Fruit fly (Drosophila melanogaster) whole organism, embryonic: ENCODE results near the gene Cdc14.

Experiments
- Abd-B ChIP-seq: fragments of 200-800 bp; sonication (Bioruptor generic); optimal IDR thresholded peaks from 2 replicates; lab custom pipeline; 2018; ENCODE audit warnings: missing biosample characterization, mild to moderate bottlenecking, missing genetic modification characterization, moderate library complexity
- CG1024 ChIP-seq: fragments of 200-800 bp; sonication (Bioruptor generic); IDR thresholded peaks from 2 replicates; pipeline ENCODE4 v1.3.6; 2022; ENCODE audit warnings: missing biosample characterization, missing genetic modification characterization
- CG12071 ChIP-seq: fragments of 200-800 bp; sonication (Bioruptor generic); optimal IDR thresholded peaks from 3 replicates; lab custom pipeline; 2018; ENCODE audit warnings: missing biosample characterization, mild to moderate bottlenecking, missing genetic modification characterization
- CG12769 ChIP-seq: fragments of 200-800 bp; sonication (Bioruptor generic); optimal IDR thresholded peaks from 2 replicates; lab custom pipeline; 2019; ENCODE audit warnings: missing biosample characterization, mild to moderate bottlenecking, missing genetic modification characterization, moderate library complexity
- CG13123 ChIP-seq: fragments of 200-800 bp; sonication (Bioruptor generic); optimal IDR thresholded peaks from 2 replicates; lab custom pipeline; 2016; ENCODE audit warnings: missing biosample characterization, missing genetic modification characterization
- CG17361 ChIP-seq: fragments of 200-800 bp; sonication (Bioruptor generic); IDR thresholded peaks from 3 replicates; pipeline ENCODE4 v1.3.6; 2022; ENCODE audit warnings: missing biosample characterization, missing genetic modification characterization
- CG17612 ChIP-seq: fragments of 200-800 bp; sonication (Bioruptor generic); IDR thresholded peaks from 2 replicates; pipeline ENCODE4 v1.3.6; 2022; ENCODE audit warnings: missing biosample characterization, missing genetic modification characterization
- CG18476 ChIP-seq: fragments of 200-800 bp; sonication (Bioruptor generic); optimal IDR thresholded peaks from 2 replicates; lab custom pipeline; 2016; ENCODE audit warnings: missing biosample characterization, mild to moderate bottlenecking, missing genetic modification characterization
- CG2678 ChIP-seq: fragments of 200-800 bp; sonication (Bioruptor generic); optimal IDR thresholded peaks from 3 replicates; lab custom pipeline; 2019; ENCODE audit warnings: missing biosample characterization, mild to moderate bottlenecking, missing genetic modification characterization, moderate library complexity
- CG2889 ChIP-seq: fragments of 200-800 bp; sonication (Bioruptor generic); IDR thresholded peaks from 3 replicates; pipeline ENCODE4 v1.3.6; 2022; ENCODE audit warnings: missing biosample characterization, missing genetic modification characterization
- CG32532 ChIP-seq: fragments of 200-800 bp; sonication (Bioruptor generic); IDR thresholded peaks from 2 replicates; pipeline ENCODE4 v1.3.6; 2022; ENCODE audit warnings: missing biosample characterization, missing genetic modification characterization
- CG3281 ChIP-seq: fragments of 200-800 bp; sonication (Bioruptor generic); optimal IDR thresholded peaks from 3 replicates; lab custom pipeline; 2017; ENCODE audit warnings: missing biosample characterization, mild to moderate bottlenecking, missing genetic modification characterization
- CG3838 ChIP-seq: fragments of 200-800 bp; sonication (Bioruptor generic); optimal IDR thresholded peaks from 3 replicates; lab custom pipeline; 2016; ENCODE audit warnings: missing biosample characterization, missing genetic modification characterization
- CG4328 ChIP-seq: fragments of 200-800 bp; sonication (Bioruptor generic); optimal IDR thresholded peaks from 3 replicates; lab custom pipeline; 2017; ENCODE audit warnings: missing biosample characterization, missing genetic modification reagents, missing genetic modification characterization
- CG4360 ChIP-seq: fragments of 200-800 bp; sonication (Bioruptor generic); IDR thresholded peaks from 2 replicates; pipeline ENCODE4 v1.3.6; 2022; ENCODE audit warnings: missing biosample characterization, missing genetic modification characterization
- CG6272 ChIP-seq: fragments of 200-800 bp; sonication (Bioruptor generic); IDR thresholded peaks from 2 replicates; pipeline ENCODE4 v1.3.6; 2022; ENCODE audit warnings: missing biosample characterization, missing genetic modification characterization
- CG6765 ChIP-seq: fragments of 200-800 bp; sonication (Bioruptor generic); optimal IDR thresholded peaks from 3 replicates; lab custom pipeline; 2017; ENCODE audit warnings: missing biosample characterization, mild to moderate bottlenecking, missing genetic modification characterization
- CG7372 ChIP-seq: fragments of 200-800 bp; sonication (Bioruptor generic); IDR thresholded peaks from 2 replicates; pipeline ENCODE4 v1.3.6; 2022; ENCODE audit warnings: missing biosample characterization, missing genetic modification characterization
- CG8281 ChIP-seq: fragments of 200-800 bp; sonication (Bioruptor generic); optimal IDR thresholded peaks from 2 replicates; lab custom pipeline; 2018; ENCODE audit warnings: missing biosample characterization, mild to moderate bottlenecking, missing genetic modification characterization, moderate library complexity
- CkIIα-i1 ChIP-seq: fragments of 200-800 bp; sonication (Bioruptor generic); IDR thresholded peaks from 2 replicates; pipeline ENCODE4 v1.3.6; 2022; ENCODE audit warnings: missing biosample characterization, missing genetic modification characterization
- D ChIP-seq, 2 experiments: fragments of 200-800 bp in 1 of 2; fragments of >200 bp in 1 of 2; sonication (Bioruptor generic) in 1 of 2; optimal IDR thresholded peaks; 2 replicates in 1 of 2; 3 replicates in 1 of 2; lab custom pipeline; 2017; ENCODE audit warnings: mild to moderate bottlenecking in 1 of 2, missing biosample characterization in 1 of 2, missing genetic modification characterization in 1 of 2, missing genetic modification reagents in 1 of 2
- Elba2 ChIP-seq: fragments of 200-800 bp; sonication (Bioruptor generic); optimal IDR thresholded peaks from 3 replicates; lab custom pipeline; 2016; ENCODE audit warnings: missing biosample characterization, missing genetic modification characterization
- HLH4C ChIP-seq: fragments of 200-800 bp; sonication (Bioruptor generic); IDR thresholded peaks from 3 replicates; pipeline ENCODE4 v1.3.6; 2022; ENCODE audit warnings: missing biosample characterization, missing genetic modification characterization; ENCODE audit not compliant: partially characterized antibody
- Hmx ChIP-seq: fragments of 200-800 bp; sonication (Bioruptor generic); optimal IDR thresholded peaks from 2 replicates; lab custom pipeline; 2016; ENCODE audit warnings: missing biosample characterization, missing genetic modification characterization
- Hr78 ChIP-seq, 2 experiments: fragments of 200-800 bp in 1 of 2; fragments of >200 bp in 1 of 2; sonication (Bioruptor generic) in 1 of 2; optimal IDR thresholded peaks; 2 replicates each; lab custom pipeline; 2017 to 2019; ENCODE audit warnings: missing biosample characterization in 2 of 2, missing genetic modification characterization in 2 of 2, mild to moderate bottlenecking in 1 of 2, moderate library complexity in 1 of 2
- Lhr ChIP-seq: fragments of 200-800 bp; sonication (Bioruptor generic); optimal IDR thresholded peaks from 3 replicates; lab custom pipeline; 2017; ENCODE audit warnings: mild to moderate bottlenecking, missing biosample characterization, missing genetic modification reagents, missing genetic modification characterization
- MTF-1 ChIP-seq: fragments of 200-800 bp; sonication (Bioruptor generic); optimal IDR thresholded peaks from 2 replicates; lab custom pipeline; 2018; ENCODE audit warnings: missing biosample characterization, mild to moderate bottlenecking, missing genetic modification characterization, borderline replicate concordance
- Med ChIP-seq: fragments of 200-800 bp; sonication (Bioruptor generic); peaks from one replicate; lab custom pipeline; 2016; ENCODE audit warnings: missing biosample characterization, missing genetic modification characterization, mild to moderate bottlenecking, inconsistent platforms, moderate library complexity
- Myb ChIP-seq: fragments of 200-800 bp; sonication (Bioruptor generic); optimal IDR thresholded peaks from 2 replicates; lab custom pipeline; 2016; ENCODE audit warnings: missing biosample characterization, missing genetic modification characterization
- Nf-YA ChIP-seq: fragments of 200-800 bp; sonication (Bioruptor generic); IDR thresholded peaks from 2 replicates; pipeline ENCODE4 v1.3.6; 2022; ENCODE audit warnings: missing biosample characterization, missing genetic modification characterization
- Scr ChIP-seq: fragments of 200-800 bp; sonication (Bioruptor generic); IDR thresholded peaks from 2 replicates; pipeline ENCODE4 v1.3.6; 2022; ENCODE audit warnings: missing biosample characterization, missing genetic modification characterization; ENCODE audit not compliant: partially characterized antibody
- bowl ChIP-seq: fragments of 200-800 bp; sonication (Bioruptor generic); IDR thresholded peaks from 2 replicates; pipeline ENCODE4 v1.3.6; 2022; ENCODE audit warnings: missing biosample characterization, missing genetic modification characterization
- dimm ChIP-seq: fragments of 200-800 bp; sonication (Bioruptor generic); IDR thresholded peaks from 2 replicates; pipeline ENCODE4 v1.3.6; 2022; ENCODE audit warnings: missing biosample characterization, missing genetic modification characterization
- fru ChIP-seq: fragments of >200 bp; optimal IDR thresholded peaks from 2 replicates; lab custom pipeline; 2017
- ftz-f1 ChIP-seq: fragments of 200-800 bp; sonication (Bioruptor generic); optimal IDR thresholded peaks from 2 replicates; lab custom pipeline; 2016; ENCODE audit warnings: missing biosample characterization, missing genetic modification characterization
- jing ChIP-seq: fragments of 200-800 bp; sonication (Bioruptor generic); optimal IDR thresholded peaks from 2 replicates; lab custom pipeline; 2018; ENCODE audit warnings: missing biosample characterization, mild to moderate bottlenecking, missing genetic modification characterization
- kay ChIP-seq: fragments of 200-800 bp; sonication (Bioruptor generic); optimal IDR thresholded peaks from 2 replicates; lab custom pipeline; 2016; ENCODE audit warnings: missing biosample characterization, missing genetic modification characterization
- maf-S ChIP-seq: fragments of 200-800 bp; sonication (Bioruptor generic); optimal IDR thresholded peaks from 2 replicates; lab custom pipeline; 2016; ENCODE audit warnings: missing biosample characterization, missing genetic modification characterization
- odd ChIP-seq: fragments of 200-800 bp; sonication (Bioruptor generic); optimal IDR thresholded peaks from 2 replicates; lab custom pipeline; 2017; ENCODE audit warnings: missing biosample characterization, mild to moderate bottlenecking, missing genetic modification characterization
- sob ChIP-seq: fragments of 200-800 bp; sonication (Bioruptor generic); IDR thresholded peaks from 2 replicates; pipeline ENCODE4 v1.3.6; 2022; ENCODE audit warnings: missing biosample characterization, missing genetic modification characterization
- sr ChIP-seq: fragments of 200-800 bp; sonication (Bioruptor generic); IDR thresholded peaks from 3 replicates; pipeline ENCODE4 v1.3.6; 2022; ENCODE audit warnings: missing biosample characterization, missing genetic modification characterization
- trem ChIP-seq: fragments of 200-800 bp; optimal IDR thresholded peaks from 3 replicates; lab custom pipeline; 2019; ENCODE audit warnings: missing biosample characterization, mild to moderate bottlenecking, missing genetic modification characterization, moderate library complexity
- ttk ChIP-seq: fragments of 200-800 bp; sonication (Bioruptor generic); IDR thresholded peaks from 2 replicates; pipeline ENCODE4 v2.1.2; 2022; ENCODE audit warnings: missing biosample characterization, missing genetic modification characterization
- twi ChIP-seq: fragments of 200-800 bp; optimal IDR thresholded peaks from 2 replicates; lab custom pipeline; 2019; ENCODE audit warnings: missing biosample characterization, mild to moderate bottlenecking, missing genetic modification characterization, moderate library complexity
- vvl ChIP-seq: fragments of 200-800 bp; sonication (Bioruptor generic); IDR thresholded peaks from 2 replicates; pipeline ENCODE4 v1.3.6; 2022; ENCODE audit warnings: missing biosample characterization, missing genetic modification characterization
- wek ChIP-seq: fragments of 200-800 bp; sonication (Bioruptor generic); optimal IDR thresholded peaks from 3 replicates; lab custom pipeline; 2018; ENCODE audit warnings: missing biosample characterization, mild to moderate bottlenecking, missing genetic modification characterization, moderate library complexity
- z ChIP-seq: fragments of 200-800 bp; sonication (Bioruptor generic); IDR thresholded peaks from 3 replicates; pipeline ENCODE4 v1.3.6; 2022; ENCODE audit warnings: missing biosample characterization, missing genetic modification characterization

The Cdc14 gene

DNA sequence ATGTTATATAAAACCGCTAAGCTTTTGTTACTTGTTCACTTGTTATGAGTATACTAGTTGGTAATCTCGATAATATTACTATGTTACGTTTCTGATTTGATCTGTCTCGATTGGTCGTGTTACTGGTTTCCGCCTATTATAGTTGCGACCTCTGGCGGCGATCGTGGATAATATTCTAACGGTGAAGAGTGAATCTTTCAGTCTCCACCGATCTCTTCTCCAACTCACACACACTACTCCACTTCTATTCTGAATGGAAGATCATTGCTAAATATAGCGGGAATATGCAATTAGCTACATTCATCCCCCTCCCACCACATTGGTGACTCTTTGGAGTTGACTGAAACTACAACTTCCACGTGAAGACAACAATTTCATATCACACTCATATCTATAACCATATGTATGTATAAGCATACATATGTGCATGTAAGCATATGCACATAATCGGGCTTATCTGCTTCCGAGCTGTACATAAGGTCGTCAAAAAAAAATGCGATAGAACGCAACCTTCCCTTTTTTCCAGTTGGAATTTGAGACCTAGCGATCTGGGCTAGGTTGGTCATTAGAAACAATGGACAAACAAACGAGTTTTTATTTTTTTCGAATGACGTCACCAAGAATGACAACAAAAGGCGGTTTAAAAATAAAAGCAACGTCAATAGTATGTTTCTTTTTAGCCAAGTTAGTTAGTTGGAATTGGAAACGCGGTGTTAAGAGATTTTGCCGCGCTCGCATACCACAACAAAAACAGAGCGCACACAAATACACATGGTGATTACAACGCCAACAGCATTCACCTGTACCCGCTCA lies 1.4 kb downstream of the Cdc14 start (continued):
- TF ChIP-seq bowl (GFP tag; lab: Robert Waterston, UW) (no peak), maf-S (GFP tag; lab: Kevin White, UChicago) (no peak), CG4328 (GFP tag; lab: Kevin White, UChicago) (peak; percentile 37), CG2889 (GFP tag; lab: Robert Waterston, UW) (no peak), sob (GFP tag; lab: Robert Waterston, UW) (no peak; the same call in 1 of the 2 replicates), jing (GFP tag; lab: Kevin White, UChicago) (no peak), CG6272 (GFP tag; lab: Robert Waterston, UW) (no peak), Nf-YA (GFP tag; lab: Robert Waterston, UW) (0 out of 2 replicates have a peak, but pooled peaks have one; percentile 31), odd (GFP tag; lab: Kevin White, UChicago) (no peak), CG7372 (no peak), vvl (GFP tag; lab: Robert Waterston, UW) (no peak), CG18476 (GFP tag; lab: Kevin White, UChicago) (no peak), twi (peak; percentile 21), ttk (GFP tag; lab: Robert Waterston, UW) (no peak), CG4360 (GFP tag; lab: Robert Waterston, UW) (no peak), Elba2 (GFP tag; lab: Kevin White, UChicago) (no peak), ftz-f1 (GFP tag; lab: Kevin White, UChicago) (no peak), MTF-1 (GFP tag; lab: Kevin White, UChicago) (no peak), dimm (no peak), Scr (no peak), Hmx (GFP tag; lab: Kevin White, UChicago) (no peak), CkIIα-i1 (GFP tag; lab: Robert Waterston, UW) (no peak), Hr78 (GFP tag; optimal IDR thresholded peaks at IDR 0.05; lab: Kevin White, UChicago) (no peak), CG1024 (no peak), CG12769 (tag; lab: Kevin White, UChicago) (peak; percentile 13), sr (GFP tag; lab: Robert Waterston, UW) (no peak), CG32532 (0 out of 2 replicates have a peak, but pooled peaks have one; percentile 28), Myb (no peak), kay (GFP tag; lab: Kevin White, UChicago) (no peak)

dm6 chr2L:7807563-7807962 lies 2.9 kb downstream of the Cdc14 start:
- peak; percentile 95 for TF ChIP-seq CG8281 (tag; lab: Kevin White, UChicago)
- peak; percentile 21 for TF ChIP-seq Med (GFP tag; lab: Kevin White, UChicago)
- no peak for TF ChIP-seq CG17612 (GFP tag; lab: Robert Waterston, UW)
- TF ChIP-seq D (optimal IDR thresholded peaks at IDR 0.05; lab: Kevin White, UChicago) = no peak
- no peak for TF ChIP-seq D (GFP tag; optimal IDR thresholded peaks at IDR 0.05; lab: Kevin White, UChicago)
- no peak for TF ChIP-seq vvl (GFP tag; lab: Robert Waterston, UW)
- no peak for TF ChIP-seq CG3281 (GFP tag; lab: Kevin White, UChicago)
- TF ChIP-seq wek (GFP tag; lab: Kevin White, UChicago) = no peak
- TF ChIP-seq, all 482 proteins: peak for 2

- TF ChIP-seq CG17361 (GFP tag; lab: Robert Waterston, UW) = peak; percentile 94
- TF ChIP-seq CG12071 (GFP tag; lab: Kevin White, UChicago) = peak; percentile 84
- TF ChIP-seq fru (lab: Kevin White, UChicago) = no peak
- TF ChIP-seq CG13123 (GFP tag; lab: Kevin White, UChicago) = peak; percentile 76
- peak; percentile 99 for TF ChIP-seq trem (tag; lab: Kevin White, UChicago)
- peak; percentile 66 for TF ChIP-seq bowl (GFP tag; lab: Robert Waterston, UW)
- peak; percentile 75 for TF ChIP-seq CG6765 (GFP tag; lab: Kevin White, UChicago)
- TF ChIP-seq z (GFP tag; lab: Robert Waterston, UW) = no peak
- TF ChIP-seq CG2678 (tag; lab: Kevin White, UChicago) = peak; percentile 93
- TF ChIP-seq HLH4C (GFP tag; lab: Robert Waterston, UW) = peak; percentile 55; the same call in 1 of the 3 replicates
- peak; percentile 61 for TF ChIP-seq CG3838
- TF ChIP-seq Lhr (GFP tag; lab: Kevin White, UChicago) = peak; percentile 71
- TF ChIP-seq Abd-B (GFP tag; lab: Kevin White, UChicago) = peak; percentile 93
These were observed 10.6 kb downstream of the Cdc14 start, which contains the start of the genes Herp and r2d2 for dm6 chr2L:7799804-7800433. TSS of gene Herp (minus strand) at chr2L:7800058. TSS of gene r2d2 (plus strand) at chr2L:7800147.
